Fruit fly (Drosophila melanogaster) Kc167 (cell line): ENCODE results near the gene CG13920.

ENCODE experiments used
- Myc ChIP-seq: fragments of >200 bp; optimal IDR thresholded peaks from 2 replicates; lab custom pipeline; 2017; ENCODE audit warnings: missing external identifiers
- Sin3A ChIP-seq: fragments of >200 bp; optimal IDR thresholded peaks from 2 replicates; lab custom pipeline; 2018; ENCODE audit warnings: missing external identifiers
- insv ChIP-seq: fragments of >200 bp; optimal IDR thresholded peaks from 3 replicates; lab custom pipeline; 2018; ENCODE audit warnings: missing external identifiers

- TF ChIP-seq Myc (lab: Kevin White, UChicago) (no peak), insv (lab: Kevin White, UChicago) (no peak), Sin3A (lab: Kevin White, UChicago) (no peak)
Observed at dm6 chr3L:1626924-1627323, 21.8 kb upstream of the CG13920 start.
